Worm (Caenorhabditis elegans) whole organism, L3 larva: Measurements from ENCODE around the gene ntr-2.
A peak's percentile ranks its signal among the peaks of the same experiment; 100 is the strongest.

ENCODE experiments used
- ZK546.5 ChIP-seq: sonication (generic microtip); optimal IDR thresholded peaks from 2 replicates; lab custom pipeline; 2017; ENCODE audit warnings: missing biosample characterization, missing genetic modification characterization
- aly-2 ChIP-seq: fragments of 150-350 bp; optimal IDR thresholded peaks from 2 replicates; lab custom pipeline; 2014; ENCODE audit warnings: missing biosample characterization, missing genetic modification characterization
- egl-5 ChIP-seq: fragments of 150-350 bp; optimal IDR thresholded peaks from 2 replicates; lab custom pipeline; 2017; ENCODE audit warnings: missing biosample characterization, missing genetic modification reagents, missing genetic modification characterization, inconsistent platforms
- elt-2 ChIP-seq: sonication (generic microtip); optimal IDR thresholded peaks from 2 replicates; lab custom pipeline; 2016; ENCODE audit warnings: missing genetic modification reagents, mild to moderate bottlenecking, missing genetic modification characterization, missing compliant biosample characterization
- elt-3 ChIP-seq, 3 experiments: fragments of 150-350 bp in 1 of 3; sonication (generic microtip) in 2 of 3; optimal IDR thresholded peaks; 2 replicates in 2 of 3; 4 replicates in 1 of 3; lab custom pipeline; 2014 to 2017; ENCODE audit warnings: missing biosample characterization in 3 of 3, missing genetic modification characterization in 3 of 3
- jun-1 ChIP-seq: fragments of 150-350 bp; optimal IDR thresholded peaks from 2 replicates; lab custom pipeline; 2014; ENCODE audit warnings: missing biosample characterization, missing genetic modification reagents, missing genetic modification characterization
- nhr-11 ChIP-seq: fragments of 150-350 bp; optimal IDR thresholded peaks from 2 replicates; lab custom pipeline; 2014; ENCODE audit warnings: missing biosample characterization, missing genetic modification characterization
- nhr-12 ChIP-seq: fragments of 150-350 bp; optimal IDR thresholded peaks from 2 replicates; lab custom pipeline; 2014; ENCODE audit warnings: missing biosample characterization, missing genetic modification characterization
- pha-4 ChIP-seq: fragments of 150-350 bp; optimal IDR thresholded peaks from 2 replicates; lab custom pipeline; 2014; ENCODE audit warnings: missing biosample characterization, missing genetic modification reagents, missing genetic modification characterization
- pqm-1 ChIP-seq: fragments of 150-350 bp; optimal IDR thresholded peaks from 2 replicates; lab custom pipeline; 2017; ENCODE audit warnings: missing biosample characterization, missing genetic modification characterization, inconsistent platforms
- ztf-4 ChIP-seq: fragments of 150-350 bp; optimal IDR thresholded peaks from 2 replicates; lab custom pipeline; 2014; ENCODE audit warnings: missing biosample characterization, missing genetic modification characterization

ce11 chrX:14946464-14947354 lies 18.0 kb upstream of the ntr-2 start:
- TF ChIP-seq jun-1 (tag; lab: Kevin White, UChicago) (peak; percentile 52), elt-3 (tag; optimal IDR thresholded peaks at IDR 0.05; lab: Kevin White, UChicago) (no peak), ZK546.5 (no peak), nhr-12 (tag; lab: Kevin White, UChicago) (no peak), elt-2 (tag; lab: Kevin White, UChicago) (peak; percentile 99), egl-5 (tag; lab: Kevin White, UChicago) (peak; percentile 73), pha-4 (tag; lab: Kevin White, UChicago) (peak; percentile 45), aly-2 (tag; lab: Kevin White, UChicago) (no peak), ztf-4 (no peak), nhr-11 (no peak), pqm-1 (tag; lab: Kevin White, UChicago) (peak; percentile 94)
